Fruit fly (Drosophila melanogaster): ENCODE measurements around the gene CG4942.

dm6 chr3L:9045318-9045717 lies 27.6 kb upstream of the CG4942 start:
- TF ChIP-seq Sox102F (GFP tag; optimal IDR thresholded peaks at IDR 0.05) (peak; percentile 73), CG32006 (GFP tag; optimal IDR thresholded peaks at IDR 0.05) (peak; percentile 68), CG6163 (GFP tag; IDR thresholded peaks at IDR 0.05) (peak; percentile 90), spab (GFP tag; optimal IDR thresholded peaks at IDR 0.05) (peak; percentile 57), Ets21C (GFP tag; optimal IDR thresholded peaks at IDR 0.05) (peak; percentile 75), Gug (GFP tag; IDR thresholded peaks at IDR 0.05) (peak; percentile 60), Met (GFP tag; optimal IDR thresholded peaks at IDR 0.05) (peak; percentile 81), Sox15 (GFP tag; optimal IDR thresholded peaks at IDR 0.05) (peak; percentile 50), CG8632 (GFP tag; optimal IDR thresholded peaks at IDR 0.05) (peak; percentile 58)
